Fruit fly (Drosophila melanogaster): ENCODE measurements around the gene knk.
A peak's percentile ranks its signal among the peaks of the same experiment; 100 is the strongest.

The knk gene

dm6 chr3R:10130091-10130490, 4.6 kb upstream of the knk start (continued):
- TF ChIP-seq CG34422 (GFP tag; IDR thresholded peaks at IDR 0.05) (0 out of 3 replicates have a peak, but pooled peaks have one; percentile 36), Vsx1 (GFP tag; optimal IDR thresholded peaks at IDR 0.05) (no peak), Scr (GFP tag; IDR thresholded peaks at IDR 0.05; ENCODE audit: partially characterized antibody) (no peak), CG3163 (GFP tag; optimal IDR thresholded peaks at IDR 0.05) (no peak), CG11504 (tag; optimal IDR thresholded peaks at IDR 0.05) (peak; percentile 78), dan (GFP tag; IDR thresholded peaks at IDR 0.05) (no peak), gsb (GFP tag; IDR thresholded peaks at IDR 0.05) (0 out of 2 replicates have a peak, but pooled peaks have one; percentile 17), sqz (GFP tag; optimal IDR thresholded peaks at IDR 0.05) (peak; percentile 5), CG11093 (GFP tag; IDR thresholded peaks at IDR 0.05) (0 out of 3 replicates have a peak, but pooled peaks have one; percentile 34), onecut (GFP tag; IDR thresholded peaks at IDR 0.05) (no peak; the same call in 1 of the 2 replicates), Mrtf (GFP tag; IDR thresholded peaks at IDR 0.05) (no peak), D (optimal IDR thresholded peaks at IDR 0.05) (no peak), D (GFP tag; optimal IDR thresholded peaks at IDR 0.05) (peak; percentile 26), toy (GFP tag; IDR thresholded peaks at IDR 0.05) (no peak), crp (GFP tag; optimal IDR thresholded peaks at IDR 0.05) (no peak), Xbp1 (GFP tag; optimal IDR thresholded peaks at IDR 0.05) (peak; percentile 34), CG12219 (GFP tag; optimal IDR thresholded peaks at IDR 0.05) (peak; percentile 21), p53 (GFP tag; optimal IDR thresholded peaks at IDR 0.05) (no peak), exex (tag; optimal IDR thresholded peaks at IDR 0.05) (peak; percentile 43), fru (optimal IDR thresholded peaks at IDR 0.05) (no peak), MESR4 (GFP tag; optimal IDR thresholded peaks at IDR 0.05) (no peak), Dip2 (GFP tag; IDR thresholded peaks at IDR 0.05) (no peak), CG10565 (GFP tag; optimal IDR thresholded peaks at IDR 0.05) (no peak), CG12236 (GFP tag; optimal IDR thresholded peaks at IDR 0.05) (no peak), D19A (tag; optimal IDR thresholded peaks at IDR 0.05) (peak; percentile 40), dpn (GFP tag; optimal IDR thresholded peaks at IDR 0.05) (peak; percentile 44 to 55), Max (GFP tag; optimal IDR thresholded peaks at IDR 0.05) (peak; percentile 32), jigr1 (GFP tag; IDR thresholded peaks at IDR 0.05) (no peak), CG4282 (GFP tag; optimal IDR thresholded peaks at IDR 0.05) (no peak), unpg (GFP tag; optimal IDR thresholded peaks at IDR 0.05) (peak; percentile 76), CG11456 (GFP tag; IDR thresholded peaks at IDR 0.05) (0 out of 3 replicates have a peak, but pooled peaks have one; percentile 20), Neu2 (GFP tag; optimal IDR thresholded peaks at IDR 0.05; ENCODE audit: borderline replicate concordance) (no peak), Stat92E (GFP tag; optimal IDR thresholded peaks at IDR 0.05) (no peak), fd102C (GFP tag; optimal IDR thresholded peaks at IDR 0.05) (no peak), lab (GFP tag; optimal IDR thresholded peaks at IDR 0.05) (peak; percentile 86), CkIIα-i1 (GFP tag; IDR thresholded peaks at IDR 0.05) (no peak), CG14667 (GFP tag; IDR thresholded peaks at IDR 0.05) (no peak; the same call in 1 of the 2 replicates), ci (GFP tag; IDR thresholded peaks at IDR 0.05) (peak; percentile 81), sd (tag; optimal IDR thresholded peaks at IDR 0.05) (peak; percentile 16), Lhr (GFP tag; optimal IDR thresholded peaks at IDR 0.05) (no peak), CG30020 (tag; optimal IDR thresholded peaks at IDR 0.05) (no peak), gem (tag; optimal IDR thresholded peaks at IDR 0.05) (peak; percentile 82), otp (GFP tag; IDR thresholded peaks at IDR 0.05) (0 out of 3 replicates have a peak, but pooled peaks have one; percentile 58), bowl (GFP tag; IDR thresholded peaks at IDR 0.05) (no peak), chn (GFP tag; optimal IDR thresholded peaks at IDR 0.05) (peak; percentile 14), CG6654 (GFP tag; optimal IDR thresholded peaks at IDR 0.05) (no peak), disco-r (GFP tag; optimal IDR thresholded peaks at IDR 0.05) (no peak), tin (GFP tag; optimal IDR thresholded peaks at IDR 0.05) (peak; percentile 34), Lpt (GFP tag; optimal IDR thresholded peaks at IDR 0.05) (no peak), CG2116 (GFP tag; optimal IDR thresholded peaks at IDR 0.05) (peak; percentile 10), CG14050 (GFP tag; IDR thresholded peaks at IDR 0.05) (peak; percentile 46; the same call in 2 of the 3 replicates)

Data from whole organism, embryonic.